Fruit fly (Drosophila melanogaster) whole organism, embryonic: ENCODE data around the gene CG34453.

Source experiments
- Atf-2 ChIP-seq: fragments of 200-800 bp; sonication (Bioruptor generic); optimal IDR thresholded peaks from 2 replicates; lab custom pipeline; 2016; ENCODE audit warnings: missing biosample characterization, missing genetic modification characterization
- BEAF-32 ChIP-seq: fragments of 200-800 bp; sonication (Bioruptor generic); optimal IDR thresholded peaks from 3 replicates; lab custom pipeline; 2017; ENCODE audit warnings: missing biosample characterization, missing genetic modification characterization, mild to moderate bottlenecking, moderate library complexity, missing genetic modification reagents
- Blimp-1 ChIP-seq: fragments of 200-800 bp; sonication (Bioruptor generic); optimal IDR thresholded peaks from 3 replicates; lab custom pipeline; 2018; ENCODE audit warnings: missing biosample characterization, missing genetic modification characterization, mild to moderate bottlenecking, moderate library complexity, missing genetic modification reagents
- CG10147 ChIP-seq: fragments of 200-800 bp; sonication (Bioruptor generic); optimal IDR thresholded peaks from 2 replicates; lab custom pipeline; 2019; ENCODE audit warnings: missing biosample characterization, mild to moderate bottlenecking, missing genetic modification characterization, moderate library complexity
- CG1024 ChIP-seq: fragments of 200-800 bp; sonication (Bioruptor generic); IDR thresholded peaks from 2 replicates; pipeline ENCODE4 v1.3.6; 2022; ENCODE audit warnings: missing biosample characterization, missing genetic modification characterization
- CG11695 ChIP-seq: fragments of 200-800 bp; sonication (Bioruptor generic); IDR thresholded peaks from 3 replicates; pipeline ENCODE4 v1.3.6; 2022; ENCODE audit warnings: missing biosample characterization, missing genetic modification characterization
- CG15073 ChIP-seq: fragments of 200-800 bp; sonication (Bioruptor generic); optimal IDR thresholded peaks from 2 replicates; lab custom pipeline; 2016; ENCODE audit warnings: missing biosample characterization, missing genetic modification characterization
- CG17829 ChIP-seq: fragments of 200-800 bp; optimal IDR thresholded peaks from 2 replicates; lab custom pipeline; 2019; ENCODE audit warnings: missing biosample characterization, mild to moderate bottlenecking, missing genetic modification characterization, moderate library complexity
- CG1832 ChIP-seq: fragments of 200-800 bp; sonication (Bioruptor generic); optimal IDR thresholded peaks from 2 replicates; lab custom pipeline; 2017; ENCODE audit warnings: missing biosample characterization, mild to moderate bottlenecking, missing genetic modification characterization, inconsistent platforms
- CG3065 ChIP-seq: fragments of 200-800 bp; sonication (Bioruptor generic); optimal IDR thresholded peaks from 2 replicates; lab custom pipeline; 2016; ENCODE audit warnings: missing biosample characterization, missing genetic modification characterization
- CG31224 ChIP-seq: fragments of 200-800 bp; sonication (Bioruptor generic); IDR thresholded peaks from 2 replicates; pipeline ENCODE4 v1.3.6; 2022; ENCODE audit warnings: missing biosample characterization, missing genetic modification characterization
- CG32532 ChIP-seq: fragments of 200-800 bp; sonication (Bioruptor generic); IDR thresholded peaks from 2 replicates; pipeline ENCODE4 v1.3.6; 2022; ENCODE audit warnings: missing biosample characterization, missing genetic modification characterization
- CG6272 ChIP-seq: fragments of 200-800 bp; sonication (Bioruptor generic); IDR thresholded peaks from 2 replicates; pipeline ENCODE4 v1.3.6; 2022; ENCODE audit warnings: missing biosample characterization, missing genetic modification characterization
- CG6654 ChIP-seq: fragments of 200-800 bp; sonication (Bioruptor generic); optimal IDR thresholded peaks from 2 replicates; lab custom pipeline; 2017; ENCODE audit warnings: missing biosample characterization, mild to moderate bottlenecking, missing genetic modification characterization
- CG6765 ChIP-seq: fragments of 200-800 bp; sonication (Bioruptor generic); optimal IDR thresholded peaks from 3 replicates; lab custom pipeline; 2017; ENCODE audit warnings: missing biosample characterization, mild to moderate bottlenecking, missing genetic modification characterization
- CG7357 ChIP-seq: fragments of 200-800 bp; sonication (Bioruptor generic); IDR thresholded peaks from 3 replicates; pipeline ENCODE4 v1.3.6; 2022; ENCODE audit warnings: missing biosample characterization, missing genetic modification characterization
- CG8089 ChIP-seq: fragments of 200-800 bp; sonication (Bioruptor generic); optimal IDR thresholded peaks from 3 replicates; lab custom pipeline; 2016; ENCODE audit warnings: missing biosample characterization, missing genetic modification characterization
- CG8281 ChIP-seq: fragments of 200-800 bp; sonication (Bioruptor generic); optimal IDR thresholded peaks from 2 replicates; lab custom pipeline; 2018; ENCODE audit warnings: missing biosample characterization, mild to moderate bottlenecking, missing genetic modification characterization, moderate library complexity
- CG9727 ChIP-seq: fragments of 200-800 bp; sonication (Bioruptor generic); optimal IDR thresholded peaks from 3 replicates; lab custom pipeline; 2017; ENCODE audit warnings: missing biosample characterization, mild to moderate bottlenecking, missing genetic modification characterization
- CHES-1-like ChIP-seq: fragments of 200-800 bp; sonication (Bioruptor generic); optimal IDR thresholded peaks from 2 replicates; lab custom pipeline; 2016; ENCODE audit warnings: missing biosample characterization, missing genetic modification characterization
- Drgx ChIP-seq: fragments of 200-800 bp; sonication (Bioruptor generic); IDR thresholded peaks from 2 replicates; pipeline ENCODE4 v1.3.6; 2022; ENCODE audit warnings: missing biosample characterization, missing genetic modification characterization
- E2f1 ChIP-seq: fragments of 200-800 bp; sonication (Bioruptor generic); IDR thresholded peaks from 2 replicates; pipeline ENCODE4 v1.3.6; 2022; ENCODE audit warnings: missing biosample characterization, missing genetic modification characterization
- Eip74EF ChIP-seq, 2 experiments: fragments of 200-800 bp in 1 of 2; fragments of >200 bp in 1 of 2; sonication (Bioruptor generic) in 1 of 2; optimal IDR thresholded peaks; 2 replicates each; lab custom pipeline; 2017 to 2019; ENCODE audit warnings: missing biosample characterization in 2 of 2, missing genetic modification characterization in 2 of 2, mild to moderate bottlenecking in 1 of 2, moderate library complexity in 1 of 2
- Elba2 ChIP-seq: fragments of 200-800 bp; sonication (Bioruptor generic); optimal IDR thresholded peaks from 3 replicates; lab custom pipeline; 2016; ENCODE audit warnings: missing biosample characterization, missing genetic modification characterization
- HLHmδ ChIP-seq: fragments of 200-800 bp; sonication (Bioruptor generic); optimal IDR thresholded peaks from 2 replicates; lab custom pipeline; 2018; ENCODE audit warnings: missing biosample characterization, mild to moderate bottlenecking, missing genetic modification characterization, moderate library complexity
- Hand ChIP-seq: fragments of 200-800 bp; sonication (Bioruptor generic); optimal IDR thresholded peaks from 2 replicates; lab custom pipeline; 2017; ENCODE audit warnings: mild to moderate bottlenecking, missing biosample characterization, missing genetic modification reagents, missing genetic modification characterization
- HmgD ChIP-seq: fragments of 200-800 bp; sonication (Bioruptor generic); optimal IDR thresholded peaks from 3 replicates; lab custom pipeline; 2016; ENCODE audit warnings: missing biosample characterization, missing genetic modification characterization
- Hr3 ChIP-seq: fragments of 200-800 bp; sonication (Bioruptor generic); optimal IDR thresholded peaks from 3 replicates; lab custom pipeline; 2016; ENCODE audit warnings: missing biosample characterization, missing genetic modification characterization
- Mes4 ChIP-seq: fragments of 200-800 bp; sonication (Bioruptor generic); optimal IDR thresholded peaks from 2 replicates; lab custom pipeline; 2016; ENCODE audit warnings: missing biosample characterization, missing genetic modification characterization
- NfI ChIP-seq: fragments of 200-800 bp; sonication (Bioruptor generic); optimal IDR thresholded peaks from 3 replicates; lab custom pipeline; 2018; ENCODE audit warnings: missing biosample characterization, mild to moderate bottlenecking, missing genetic modification characterization, moderate library complexity
- Rfx ChIP-seq: fragments of 200-800 bp; sonication (Bioruptor generic); IDR thresholded peaks from 2 replicates; pipeline ENCODE4 v1.3.6; 2022; ENCODE audit warnings: missing biosample characterization, missing genetic modification characterization
- Sox102F ChIP-seq: fragments of 200-800 bp; sonication (Bioruptor generic); optimal IDR thresholded peaks from 2 replicates; lab custom pipeline; 2018; ENCODE audit warnings: missing biosample characterization, mild to moderate bottlenecking, missing genetic modification characterization, moderate library complexity
- Sry-β ChIP-seq: fragments of 200-800 bp; sonication (Bioruptor generic); optimal IDR thresholded peaks from 2 replicates; lab custom pipeline; 2018; ENCODE audit warnings: missing biosample characterization, mild to moderate bottlenecking, missing genetic modification characterization, moderate library complexity
- chinmo ChIP-seq: fragments of 200-800 bp; sonication (Bioruptor generic); IDR thresholded peaks from 4 replicates; pipeline ENCODE4 v1.3.6; 2022; ENCODE audit warnings: missing biosample characterization, missing genetic modification characterization; ENCODE audit not compliant: partially characterized antibody
- chm ChIP-seq: fragments of 200-800 bp; sonication (Bioruptor generic); IDR thresholded peaks from 2 replicates; pipeline ENCODE4 v1.3.6; 2022; ENCODE audit warnings: missing biosample characterization, missing genetic modification characterization
- ci ChIP-seq: fragments of 200-800 bp; sonication (Bioruptor generic); IDR thresholded peaks from 3 replicates; pipeline ENCODE4 v1.3.6; 2022; ENCODE audit warnings: missing biosample characterization, missing genetic modification characterization
- dati ChIP-seq: fragments of 200-800 bp; sonication (Bioruptor generic); IDR thresholded peaks from 2 replicates; pipeline ENCODE4 v1.3.6; 2022; ENCODE audit warnings: missing biosample characterization, missing genetic modification characterization
- dpn ChIP-seq, 2 experiments: fragments of 200-800 bp; sonication (Bioruptor generic); optimal IDR thresholded peaks; 3 replicates each; lab custom pipeline; 2016; ENCODE audit warnings: missing biosample characterization in 2 of 2, missing genetic modification characterization in 2 of 2
- dysf ChIP-seq: fragments of 200-800 bp; sonication (Bioruptor generic); IDR thresholded peaks from 3 replicates; pipeline ENCODE4 v1.3.6; 2022; ENCODE audit warnings: missing biosample characterization, missing genetic modification characterization
- fd96Cb ChIP-seq: fragments of 200-800 bp; sonication (Bioruptor generic); optimal IDR thresholded peaks from 2 replicates; lab custom pipeline; 2018; ENCODE audit warnings: missing biosample characterization, mild to moderate bottlenecking, missing genetic modification characterization, moderate library complexity
- gro ChIP-seq: fragments of 200-800 bp; sonication (Bioruptor generic); optimal IDR thresholded peaks from 2 replicates; lab custom pipeline; 2016; ENCODE audit warnings: missing biosample characterization, missing genetic modification characterization
- jing ChIP-seq: fragments of 200-800 bp; sonication (Bioruptor generic); optimal IDR thresholded peaks from 2 replicates; lab custom pipeline; 2018; ENCODE audit warnings: missing biosample characterization, mild to moderate bottlenecking, missing genetic modification characterization
- ken ChIP-seq: fragments of 200-800 bp; sonication (Bioruptor generic); IDR thresholded peaks from 3 replicates; pipeline ENCODE4 v1.3.6; 2022; ENCODE audit warnings: missing biosample characterization, missing genetic modification characterization
- lmd ChIP-seq: fragments of 200-800 bp; sonication (Bioruptor generic); IDR thresholded peaks from 2 replicates; pipeline ENCODE4 v1.3.6; 2022; ENCODE audit warnings: missing biosample characterization, missing genetic modification characterization
- scrt ChIP-seq: fragments of 200-800 bp; sonication (Bioruptor generic); optimal IDR thresholded peaks from 2 replicates; lab custom pipeline; 2018; ENCODE audit warnings: missing biosample characterization, mild to moderate bottlenecking, missing genetic modification characterization, moderate library complexity
- sisA ChIP-seq: fragments of 200-800 bp; sonication (Bioruptor generic); IDR thresholded peaks from 2 replicates; pipeline ENCODE4 v1.3.6; 2022; ENCODE audit warnings: missing biosample characterization, missing genetic modification characterization
- sob ChIP-seq: fragments of 200-800 bp; sonication (Bioruptor generic); IDR thresholded peaks from 2 replicates; pipeline ENCODE4 v1.3.6; 2022; ENCODE audit warnings: missing biosample characterization, missing genetic modification characterization
- ssp ChIP-seq: fragments of 200-800 bp; sonication (Bioruptor generic); IDR thresholded peaks from 2 replicates; pipeline ENCODE4 v1.3.6; 2022; ENCODE audit warnings: missing biosample characterization, missing genetic modification characterization
- stc ChIP-seq: fragments of 200-800 bp; sonication (Bioruptor generic); IDR thresholded peaks from 2 replicates; pipeline ENCODE4 v1.3.6; 2022; ENCODE audit warnings: missing biosample characterization, missing genetic modification characterization

CG34453 gene

dm6 chr3L:199754-200596 lies 33.2 kb downstream of the CG34453 start, which contains the start of the genes rno and mri:
TSS of gene rno (minus strand) at chr3L:199762.
TSS of gene mri (plus strand) at chr3L:200174.
- TF ChIP-seq CG8281 (tag; lab: Kevin White, UChicago) (no peak), chinmo (GFP tag; lab: Robert Waterston, UW) (peak; percentile 85; the same call in 2 of the 4 replicates), lmd (GFP tag; lab: Robert Waterston, UW) (peak; percentile 62), ken (GFP tag; lab: Robert Waterston, UW) (peak; percentile 64; the same call in 2 of the 3 replicates), CG15073 (no peak), CG11695 (GFP tag; lab: Robert Waterston, UW) (peak; percentile 71), gro (GFP tag; lab: Kevin White, UChicago) (no peak), chm (GFP tag; lab: Robert Waterston, UW) (peak; percentile 50), Rfx (GFP tag; lab: Robert Waterston, UW) (peak; percentile 68), Blimp-1 (peak; percentile 9), Elba2 (peak; percentile 7), ci (peak; percentile 61; the same call in 2 of the 3 replicates), BEAF-32 (peak; percentile 89), stc (peak; percentile 63; the same call in 1 of the 2 replicates), CG1024 (no peak), CG7357 (GFP tag; lab: Robert Waterston, UW) (no peak), dysf (GFP tag; lab: Robert Waterston, UW) (peak; percentile 81), scrt (GFP tag; lab: Kevin White, UChicago) (no peak), Mes4 (GFP tag; lab: Kevin White, UChicago) (no peak), CG3065 (GFP tag; lab: Kevin White, UChicago) (no peak), HLHmδ (GFP tag; lab: Kevin White, UChicago) (no peak), fd96Cb (tag; lab: Kevin White, UChicago) (peak; percentile 79), E2f1 (peak; percentile 72), Sry-β (GFP tag; lab: Kevin White, UChicago) (no peak), Eip74EF (GFP tag; optimal IDR thresholded peaks at IDR 0.05; lab: Kevin White, UChicago) (no peak), CG17829 (tag; lab: Kevin White, UChicago) (peak; percentile 81), Hr3 (peak; percentile 80), dati (GFP tag; lab: Robert Waterston, UW) (peak; percentile 46; the same call in 1 of the 2 replicates), CHES-1-like (GFP tag; lab: Kevin White, UChicago) (no peak), NfI (GFP tag; lab: Kevin White, UChicago) (peak; percentile 67), Atf-2 (GFP tag; lab: Kevin White, UChicago) (no peak), CG10147 (GFP tag; lab: Kevin White, UChicago) (peak; percentile 53), sob (peak; percentile 69), CG31224 (no peak; the same call in 1 of the 2 replicates), Drgx (peak; percentile 47; the same call in 1 of the 2 replicates), jing (GFP tag; lab: Kevin White, UChicago) (no peak), CG9727 (GFP tag; lab: Kevin White, UChicago) (peak; percentile 83), CG32532 (GFP tag; lab: Robert Waterston, UW) (peak; percentile 80), sisA (peak; percentile 64; the same call in 1 of the 2 replicates), CG6654 (GFP tag; lab: Kevin White, UChicago) (no peak), CG8089 (GFP tag; lab: Kevin White, UChicago) (no peak), CG1832 (GFP tag; lab: Kevin White, UChicago) (no peak), CG6765 (GFP tag; lab: Kevin White, UChicago) (no peak), ssp (GFP tag; lab: Robert Waterston, UW) (peak; percentile 53), Hand (GFP tag; lab: Kevin White, UChicago) (no peak), HmgD (no peak), dpn (GFP tag; optimal IDR thresholded peaks at IDR 0.05; lab: Kevin White, UChicago) (peak; percentile 6 to 75), CG6272 (peak; percentile 67), Sox102F (GFP tag; lab: Kevin White, UChicago) (peak; percentile 79)
